Worm (Caenorhabditis elegans): ENCODE results near the gene C50E3.9.

ce11 chrV:7643416-7643815, 43.4 kb upstream of the C50E3.9 start, which contains the start of gene F07C4.11:
- TF ChIP-seq pha-4 (tag; optimal IDR thresholded peaks at IDR 0.05) = no peak
- TF ChIP-seq dox-1 (GFP tag; IDR thresholded peaks at IDR 0.05) = no peak
- TF ChIP-seq sea-2 (GFP tag; IDR thresholded peaks at IDR 0.05) = no peak
- TF ChIP-seq snpc-4 (GFP tag; optimal IDR thresholded peaks at IDR 0.05) = no peak
- no peak for TF ChIP-seq snpc-4 (tag; optimal IDR thresholded peaks at IDR 0.05)
- TF ChIP-seq snpc-3.4 (tag; optimal IDR thresholded peaks at IDR 0.05) = no peak

All from whole organism, young adult.